Fruit fly (Drosophila melanogaster): ENCODE results near the gene Fim.

The Fim gene

DNA sequence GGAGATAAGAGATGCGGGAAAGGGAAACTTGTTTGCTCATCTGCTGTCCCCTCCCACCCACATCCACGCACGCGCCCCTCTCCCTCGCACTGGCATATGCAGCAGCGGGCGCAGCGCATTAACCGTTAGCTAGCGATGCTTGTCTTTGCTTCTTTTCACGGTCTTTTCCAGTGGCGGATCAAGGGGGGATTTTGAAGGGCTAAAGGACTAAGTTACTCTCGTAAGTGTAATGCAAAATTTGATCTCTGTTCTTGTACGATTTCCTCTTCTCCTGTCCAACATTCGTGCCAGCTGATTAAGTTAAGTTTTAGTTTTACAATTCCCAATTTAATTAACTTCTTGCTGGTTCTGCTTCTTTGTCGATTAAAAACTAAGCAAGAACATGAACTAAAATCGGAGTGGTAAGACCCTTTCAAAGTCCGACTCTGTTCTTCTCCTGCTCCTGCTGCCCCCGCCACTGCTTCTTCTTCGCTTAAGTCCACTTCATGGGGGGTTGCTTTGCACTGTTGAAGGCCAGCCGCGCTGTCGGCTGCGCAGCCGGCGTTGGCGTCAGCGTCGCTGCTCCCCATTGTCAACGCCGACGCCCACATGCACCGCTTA is 1.0 kb downstream of the Fim start:
- peak; percentile 92 for TF ChIP-seq sens (GFP tag)
- TF ChIP-seq CG10431 (GFP tag; optimal IDR thresholded peaks at IDR 0.05): peak; percentile 13
- peak; percentile 50 for TF ChIP-seq CG4424 (GFP tag; optimal IDR thresholded peaks at IDR 0.05)
- TF ChIP-seq CG7357 (GFP tag; IDR thresholded peaks at IDR 0.05): peak; percentile 24; the same call in 1 of the 3 replicates
- TF ChIP-seq Lim3 (GFP tag; IDR thresholded peaks at IDR 0.05): no peak
- peak; percentile 34 for TF ChIP-seq nau (GFP tag; optimal IDR thresholded peaks at IDR 0.05)
- TF ChIP-seq br (optimal IDR thresholded peaks at IDR 0.05): no peak
- no peak for TF ChIP-seq stwl (tag; optimal IDR thresholded peaks at IDR 0.05)
- peak; percentile 60 for TF ChIP-seq kni (GFP tag; optimal IDR thresholded peaks at IDR 0.05)
- no peak for TF ChIP-seq schlank (tag; optimal IDR thresholded peaks at IDR 0.05)
- TF ChIP-seq CG34422 (GFP tag; IDR thresholded peaks at IDR 0.05): 0 out of 3 replicates have a peak, but pooled peaks have one; percentile 34
- TF ChIP-seq Rfx (GFP tag; IDR thresholded peaks at IDR 0.05): no peak; the same call in 1 of the 2 replicates
- no peak for TF ChIP-seq ab (GFP tag; optimal IDR thresholded peaks at IDR 0.05)
- TF ChIP-seq CG17912 (GFP tag; optimal IDR thresholded peaks at IDR 0.05): no peak
- no peak for TF ChIP-seq CkIIα-i1 (GFP tag; IDR thresholded peaks at IDR 0.05)
- TF ChIP-seq CG15269 (tag; optimal IDR thresholded peaks at IDR 0.05): no peak
- no peak for TF ChIP-seq HLH4C (GFP tag; IDR thresholded peaks at IDR 0.05; ENCODE audit: partially characterized antibody)
- TF ChIP-seq Nf-YA (GFP tag; IDR thresholded peaks at IDR 0.05): no peak
- TF ChIP-seq CG7963 (GFP tag; IDR thresholded peaks at IDR 0.05; ENCODE audit: partially characterized antibody): no peak
- peak; percentile 72 for TF ChIP-seq pros (GFP tag; optimal IDR thresholded peaks at IDR 0.05)
- TF ChIP-seq tgo (GFP tag; IDR thresholded peaks at IDR 0.05): peak; percentile 32; the same call in 2 of the 3 replicates
- no peak for TF ChIP-seq CG8478 (optimal IDR thresholded peaks at IDR 0.05)
- peak; percentile 60 for TF ChIP-seq Meics (GFP tag; optimal IDR thresholded peaks at IDR 0.05)
- TF ChIP-seq BEAF-32 (GFP tag; optimal IDR thresholded peaks at IDR 0.05): no peak
- peak; percentile 12 for TF ChIP-seq CG10543 (GFP tag; optimal IDR thresholded peaks at IDR 0.05)
- TF ChIP-seq tx (GFP tag; optimal IDR thresholded peaks at IDR 0.05): no peak
- TF ChIP-seq CG1602 (GFP tag; optimal IDR thresholded peaks at IDR 0.05): peak; percentile 40
- TF ChIP-seq Oli (tag; optimal IDR thresholded peaks at IDR 0.05): peak; percentile 66
- TF ChIP-seq CG12071 (GFP tag; optimal IDR thresholded peaks at IDR 0.05): peak; percentile 18
- TF ChIP-seq Sin3A (optimal IDR thresholded peaks at IDR 0.05): no peak
- TF ChIP-seq tup (GFP tag; optimal IDR thresholded peaks at IDR 0.05): no peak
- TF ChIP-seq ftz-f1 (GFP tag; optimal IDR thresholded peaks at IDR 0.05): no peak
- TF ChIP-seq emc (GFP tag; optimal IDR thresholded peaks at IDR 0.05): no peak
- no peak for TF ChIP-seq Nf-YB (GFP tag; optimal IDR thresholded peaks at IDR 0.05)
- peak; percentile 49 for TF ChIP-seq Max (GFP tag; optimal IDR thresholded peaks at IDR 0.05)
- TF ChIP-seq Jarid2 (GFP tag; optimal IDR thresholded peaks at IDR 0.05): no peak
- no peak for TF ChIP-seq CG42726 (GFP tag; IDR thresholded peaks at IDR 0.05; ENCODE audit: partially characterized antibody)
- peak; percentile 26 for TF ChIP-seq p53 (GFP tag; optimal IDR thresholded peaks at IDR 0.05)
- no peak for TF ChIP-seq sob (GFP tag; IDR thresholded peaks at IDR 0.05)
- TF ChIP-seq CG30403 (GFP tag; optimal IDR thresholded peaks at IDR 0.05): peak; percentile 72
- no peak for TF ChIP-seq BtbVII (GFP tag; optimal IDR thresholded peaks at IDR 0.05)
- TF ChIP-seq sisA (GFP tag; IDR thresholded peaks at IDR 0.05): peak; percentile 69
- TF ChIP-seq D19B (GFP tag; optimal IDR thresholded peaks at IDR 0.05): no peak
- no peak for TF ChIP-seq Fer3 (tag; optimal IDR thresholded peaks at IDR 0.05)
- peak; percentile 66 for TF ChIP-seq org-1 (GFP tag; optimal IDR thresholded peaks at IDR 0.05)
- no peak for TF ChIP-seq Tbp (GFP tag; optimal IDR thresholded peaks at IDR 0.05)
- TF ChIP-seq wdn (GFP tag; IDR thresholded peaks at IDR 0.05): no peak
- TF ChIP-seq Fer2 (tag; optimal IDR thresholded peaks at IDR 0.05): no peak
- TF ChIP-seq da (GFP tag; optimal IDR thresholded peaks at IDR 0.05): no peak
- TF ChIP-seq CG14014 (GFP tag; IDR thresholded peaks at IDR 0.05): no peak
- no peak for TF ChIP-seq CG3838 (GFP tag; optimal IDR thresholded peaks at IDR 0.05)
- TF ChIP-seq CG8924 (tag; optimal IDR thresholded peaks at IDR 0.05): peak; percentile 64

All from whole organism, embryonic.